Fruit fly (Drosophila melanogaster): Measurements from ENCODE around the gene CG5653.
A peak's percentile ranks its signal among the peaks of the same experiment; 100 is the strongest.

The CG5653 gene

DNA sequence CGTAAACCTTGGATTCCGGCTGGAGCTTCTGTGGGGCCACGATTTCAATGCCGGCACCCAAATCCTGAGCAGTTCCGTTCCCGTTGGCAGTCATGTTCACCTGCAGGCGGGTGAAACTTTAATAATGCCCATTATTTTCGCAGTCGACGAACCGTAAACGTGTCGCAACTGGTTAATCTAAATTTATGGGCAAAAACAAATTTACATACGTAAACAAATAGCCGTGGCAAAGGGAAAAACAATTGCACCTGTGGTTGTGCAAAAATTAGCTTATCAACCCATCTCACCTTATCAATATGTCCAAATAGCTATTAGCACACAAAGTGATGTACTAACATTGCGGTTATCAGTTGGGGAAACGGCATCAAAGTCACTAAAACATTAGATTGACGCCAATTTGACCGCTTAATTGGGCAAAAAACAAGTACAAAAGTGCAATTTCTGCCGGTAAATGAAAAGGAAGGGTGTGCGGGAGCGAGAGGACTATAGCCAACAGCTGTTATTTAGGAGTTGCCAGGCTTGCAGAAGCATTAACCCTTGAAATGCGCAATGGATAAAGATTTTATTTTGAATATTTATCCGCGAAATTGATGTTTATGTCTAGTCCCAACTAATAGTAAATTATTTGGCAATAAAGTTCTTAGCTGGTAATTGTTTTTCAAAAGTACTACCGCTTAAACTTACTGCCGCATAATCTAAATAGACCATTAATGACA, 19.1 kb upstream of the CG5653 start:
- TF ChIP-seq NFAT (GFP tag; IDR thresholded peaks at IDR 0.05) (no peak), CG15479 (GFP tag; optimal IDR thresholded peaks at IDR 0.05) (no peak), Sry-β (GFP tag; optimal IDR thresholded peaks at IDR 0.05) (no peak), pzg (GFP tag; optimal IDR thresholded peaks at IDR 0.05) (peak; percentile 6), CG10959 (GFP tag; IDR thresholded peaks at IDR 0.05) (peak; percentile 84), CG1529 (GFP tag; optimal IDR thresholded peaks at IDR 0.05) (no peak), MBD-R2 (GFP tag; IDR thresholded peaks at IDR 0.05) (peak; percentile 37; the same call in 1 of the 2 replicates), ewg (GFP tag; optimal IDR thresholded peaks at IDR 0.05) (peak; percentile 8), fu2 (GFP tag; optimal IDR thresholded peaks at IDR 0.05) (no peak), CG1832 (GFP tag; optimal IDR thresholded peaks at IDR 0.05) (peak; percentile 4), crp (GFP tag; optimal IDR thresholded peaks at IDR 0.05) (peak; percentile 26 to 82), Dp (GFP tag; optimal IDR thresholded peaks at IDR 0.05) (peak; percentile 47), E2f2 (GFP tag; IDR thresholded peaks at IDR 0.05) (peak; percentile 48), yki (optimal IDR thresholded peaks at IDR 0.05) (no peak)

DNA sequence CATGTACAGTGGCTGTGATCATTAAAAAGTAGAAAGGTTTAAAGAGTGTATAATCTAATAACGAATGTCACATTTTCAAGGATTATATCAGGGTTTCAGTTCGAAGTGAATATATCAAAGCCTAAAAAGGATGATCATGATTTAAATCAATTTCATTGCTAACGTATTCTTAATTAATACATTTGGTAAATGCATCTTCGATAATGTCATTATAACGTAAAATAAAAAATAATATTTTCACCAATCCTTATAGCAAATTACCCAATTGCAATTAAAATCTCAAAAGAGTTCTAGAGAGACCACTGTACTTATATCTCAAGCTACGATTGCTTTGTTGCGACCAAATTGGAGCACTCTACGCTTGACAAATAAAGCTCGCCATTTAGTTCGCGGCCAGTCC, 15.9 kb upstream of the CG5653 start:
- no peak for TF ChIP-seq Asciz (GFP tag; optimal IDR thresholded peaks at IDR 0.05)
- TF ChIP-seq CG32772 (GFP tag; IDR thresholded peaks at IDR 0.05): no peak
- no peak for TF ChIP-seq CG2129 (GFP tag; IDR thresholded peaks at IDR 0.05; ENCODE audit: partially characterized antibody)
- TF ChIP-seq grn (GFP tag; optimal IDR thresholded peaks at IDR 0.05): no peak
- TF ChIP-seq CG3995 (GFP tag; optimal IDR thresholded peaks at IDR 0.05): no peak
- TF ChIP-seq Fer2 (tag; optimal IDR thresholded peaks at IDR 0.05): no peak
- no peak for TF ChIP-seq lilli (GFP tag; optimal IDR thresholded peaks at IDR 0.05)
- TF ChIP-seq CG9817 (tag; optimal IDR thresholded peaks at IDR 0.05): no peak
- TF ChIP-seq ase (GFP tag; IDR thresholded peaks at IDR 0.05): no peak
- TF ChIP-seq bowl (GFP tag; IDR thresholded peaks at IDR 0.05): no peak
- no peak for TF ChIP-seq Mrtf (GFP tag; IDR thresholded peaks at IDR 0.05)
- TF ChIP-seq bsh (GFP tag; optimal IDR thresholded peaks at IDR 0.05): no peak
- no peak for TF ChIP-seq CG34376 (GFP tag; optimal IDR thresholded peaks at IDR 0.05)
- TF ChIP-seq kni (GFP tag; optimal IDR thresholded peaks at IDR 0.05): no peak
- TF ChIP-seq TFAM (GFP tag; optimal IDR thresholded peaks at IDR 0.05): no peak
- TF ChIP-seq CG14050 (GFP tag; IDR thresholded peaks at IDR 0.05): no peak
- no peak for TF ChIP-seq Hsf (GFP tag; optimal IDR thresholded peaks at IDR 0.05)

DNA sequence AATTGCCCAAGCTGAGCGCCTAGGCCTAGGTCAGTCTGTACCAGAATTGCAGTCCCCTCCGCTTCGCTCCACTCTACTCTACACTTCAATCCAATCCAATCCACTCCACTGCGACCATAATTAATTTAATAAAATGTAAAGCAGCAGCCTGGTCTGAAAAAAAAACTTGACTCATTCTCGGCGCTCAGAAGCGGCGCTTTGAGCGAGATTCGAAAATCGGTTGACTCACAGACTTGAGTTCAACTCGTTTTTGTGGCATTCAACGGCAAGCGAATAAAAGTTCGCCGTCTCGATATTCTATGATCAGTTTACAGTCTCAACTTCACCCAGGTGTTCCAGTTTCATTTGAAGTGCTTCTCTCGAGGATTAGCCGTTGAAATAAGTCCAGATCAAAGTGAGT, 15.3 kb upstream of the CG5653 start, which contains the start of gene CG13314:
TSS of gene CG13314 (plus strand) at position 301 of the 400 bp plus-strand sequence.
- TF ChIP-seq kay (GFP tag; optimal IDR thresholded peaks at IDR 0.05) (no peak), cato (GFP tag; optimal IDR thresholded peaks at IDR 0.05; ENCODE audit: borderline replicate concordance) (no peak), chinmo (GFP tag; IDR thresholded peaks at IDR 0.05; ENCODE audit: partially characterized antibody) (0 out of 4 replicates have a peak, but pooled peaks have one; percentile 47), z (GFP tag; IDR thresholded peaks at IDR 0.05) (peak; percentile 88), Doc2 (GFP tag; IDR thresholded peaks at IDR 0.05) (no peak), CG31224 (GFP tag; IDR thresholded peaks at IDR 0.05) (0 out of 2 replicates have a peak, but pooled peaks have one; percentile 12)
